Fruit fly (Drosophila melanogaster): Measurements from ENCODE around the gene CG17906.

DNA sequence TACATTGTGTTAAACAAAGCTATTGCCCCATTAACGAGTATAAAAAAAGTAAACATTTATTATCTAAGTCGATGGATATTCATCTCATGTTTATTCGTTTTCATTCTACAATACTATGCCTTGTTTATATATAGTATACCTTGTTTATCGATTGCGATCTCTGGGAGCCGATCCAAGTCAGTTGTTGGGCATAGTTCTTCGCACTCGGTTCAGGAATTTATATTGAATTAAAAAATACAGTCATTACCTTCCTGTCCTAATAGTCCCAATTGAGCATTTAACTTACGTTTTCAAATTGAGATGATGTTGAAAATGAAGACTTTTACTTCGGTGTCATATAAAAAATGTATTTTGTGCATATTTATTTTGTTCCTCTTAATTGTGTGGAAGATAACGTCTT, 29.5 kb upstream of the CG17906 start, which contains the start of gene CG32984:
- TF ChIP-seq Sin3A (optimal IDR thresholded peaks at IDR 0.05) = no peak
- no peak for TF ChIP-seq h (optimal IDR thresholded peaks at IDR 0.05)

Measured in Kc167 (cell line).